Fruit fly (Drosophila melanogaster): ENCODE data around the gene mIF2.

mIF2 gene

DNA sequence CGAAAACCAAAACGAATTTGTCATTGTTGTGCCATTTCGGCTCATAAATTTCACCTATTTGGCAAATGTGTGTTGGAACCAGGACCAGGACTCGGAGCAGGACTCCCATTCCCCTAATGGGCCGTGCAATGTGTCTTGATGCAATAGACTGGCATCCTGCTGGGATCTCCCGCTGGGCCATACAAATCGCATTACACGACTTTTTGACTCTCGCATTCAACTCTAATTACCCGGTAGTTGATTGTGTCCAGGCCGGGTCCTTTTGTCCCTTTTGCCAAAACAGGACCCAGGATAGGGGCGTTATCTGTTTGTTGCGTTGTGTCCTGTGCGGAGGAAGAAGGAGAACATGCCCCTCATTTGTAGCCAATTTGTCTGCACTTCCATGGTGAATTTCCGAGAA, 10.7 kb upstream of the mIF2 start (continued):
- TF ChIP-seq D (optimal IDR thresholded peaks at IDR 0.05): peak; percentile 86
- no peak for TF ChIP-seq D (GFP tag; optimal IDR thresholded peaks at IDR 0.05)
- TF ChIP-seq sens (GFP tag): peak; percentile 55
- no peak for TF ChIP-seq Sin3A (optimal IDR thresholded peaks at IDR 0.05)
- TF ChIP-seq CG4617 (GFP tag; optimal IDR thresholded peaks at IDR 0.05; ENCODE audit: borderline replicate concordance): no peak

DNA sequence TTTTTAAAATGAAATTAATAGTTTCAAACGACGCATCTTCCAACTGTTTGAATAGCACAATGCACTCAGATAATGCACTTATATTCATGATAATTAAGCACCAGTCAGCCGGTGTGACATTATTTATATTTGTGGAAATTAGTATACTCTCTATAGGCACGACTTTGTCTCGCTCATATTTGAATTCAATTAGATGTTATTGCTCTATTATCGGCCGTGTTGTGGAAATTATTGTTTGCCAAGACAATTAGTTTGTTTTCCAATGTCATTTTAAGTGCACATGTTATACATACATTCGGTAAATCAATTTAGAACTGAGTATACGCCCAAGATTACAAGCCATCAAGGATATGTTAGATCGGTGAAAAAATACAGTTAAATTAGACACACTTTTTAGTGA, 8.4 kb upstream of the mIF2 start:
- peak; percentile 19 for TF ChIP-seq CG1603 (tag; optimal IDR thresholded peaks at IDR 0.05)
- peak; percentile 39 for TF ChIP-seq sens (GFP tag)
- TF ChIP-seq bsh (GFP tag; optimal IDR thresholded peaks at IDR 0.05): peak in 1 of 2 experiments; percentile 40
- TF ChIP-seq CG18011 (GFP tag; optimal IDR thresholded peaks at IDR 0.05): no peak
- TF ChIP-seq Blimp-1 (GFP tag; optimal IDR thresholded peaks at IDR 0.05): peak; percentile 12
- TF ChIP-seq slou (GFP tag; optimal IDR thresholded peaks at IDR 0.05): no peak
- peak; percentile 3 for TF ChIP-seq CG10979 (tag; optimal IDR thresholded peaks at IDR 0.05)

DNA sequence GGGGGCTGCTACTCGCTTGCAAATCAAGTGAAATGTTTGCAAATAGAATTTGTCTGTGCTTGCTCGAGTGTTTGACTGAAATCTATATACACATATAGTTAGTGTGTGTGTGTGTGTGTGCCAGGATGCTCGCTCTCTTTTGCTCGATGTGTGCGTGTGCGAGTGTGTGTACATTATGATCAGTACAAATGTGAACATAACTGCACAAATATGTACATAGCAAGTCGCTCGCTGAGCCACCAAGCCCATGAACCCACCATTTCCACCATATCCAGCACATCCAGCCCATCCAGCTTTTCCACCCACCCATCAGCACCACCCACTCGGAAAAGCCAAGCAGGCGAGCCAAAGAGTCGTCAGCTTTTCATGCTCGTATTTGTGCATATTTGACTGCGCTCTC, 7.6 kb upstream of the mIF2 start:
- no peak for TF ChIP-seq tna (GFP tag; IDR thresholded peaks at IDR 0.05; ENCODE audit: partially characterized antibody)
- peak; percentile 38 for TF ChIP-seq lab (GFP tag; optimal IDR thresholded peaks at IDR 0.05)
- no peak for TF ChIP-seq CG16863 (GFP tag; optimal IDR thresholded peaks at IDR 0.05)
- TF ChIP-seq CG10209 (GFP tag; optimal IDR thresholded peaks at IDR 0.05): peak; percentile 34
- no peak for TF ChIP-seq BEAF-32 (GFP tag; optimal IDR thresholded peaks at IDR 0.05)
- no peak for TF ChIP-seq CG11696 (GFP tag; IDR thresholded peaks at IDR 0.05)
- TF ChIP-seq CG3281 (GFP tag; optimal IDR thresholded peaks at IDR 0.05): no peak
- peak; percentile 22; the same call in 1 of the 2 replicates for TF ChIP-seq HLH3B (GFP tag; IDR thresholded peaks at IDR 0.05)
- no peak for TF ChIP-seq CG6854 (GFP tag; optimal IDR thresholded peaks at IDR 0.05)
- TF ChIP-seq Sox100B (GFP tag; optimal IDR thresholded peaks at IDR 0.05): no peak
- no peak for TF ChIP-seq z (GFP tag; IDR thresholded peaks at IDR 0.05)
- peak; percentile 26 for TF ChIP-seq dmrt11E (tag; optimal IDR thresholded peaks at IDR 0.05)
- no peak for TF ChIP-seq pfk (GFP tag; optimal IDR thresholded peaks at IDR 0.05)
- peak; percentile 30 for TF ChIP-seq CG9727 (GFP tag; optimal IDR thresholded peaks at IDR 0.05)
- no peak for TF ChIP-seq toy (GFP tag; IDR thresholded peaks at IDR 0.05)
- no peak for TF ChIP-seq Scr (GFP tag; IDR thresholded peaks at IDR 0.05; ENCODE audit: partially characterized antibody)
- no peak for TF ChIP-seq BtbVII (GFP tag; optimal IDR thresholded peaks at IDR 0.05)
- TF ChIP-seq CG2875 (GFP tag; optimal IDR thresholded peaks at IDR 0.05): peak; percentile 19
- TF ChIP-seq sc (optimal IDR thresholded peaks at IDR 0.05): no peak
- peak; percentile 25 for TF ChIP-seq sc (GFP tag; optimal IDR thresholded peaks at IDR 0.05)
- TF ChIP-seq CG8924 (tag; optimal IDR thresholded peaks at IDR 0.05): no peak
- no peak for TF ChIP-seq MBD-R2 (GFP tag; IDR thresholded peaks at IDR 0.05)
- no peak for TF ChIP-seq CG12769 (tag; optimal IDR thresholded peaks at IDR 0.05)
- TF ChIP-seq gcm (GFP tag; optimal IDR thresholded peaks at IDR 0.05): no peak
- TF ChIP-seq Jarid2 (GFP tag; optimal IDR thresholded peaks at IDR 0.05): peak; percentile 2
- TF ChIP-seq CG15011 (GFP tag; optimal IDR thresholded peaks at IDR 0.05): no peak
- TF ChIP-seq kni (GFP tag; optimal IDR thresholded peaks at IDR 0.05): peak; percentile 4
- 0 out of 2 replicates have a peak, but pooled peaks have one; percentile 23 for TF ChIP-seq vvl (GFP tag; IDR thresholded peaks at IDR 0.05)
- no peak for TF ChIP-seq CG34376 (GFP tag; optimal IDR thresholded peaks at IDR 0.05)
- no peak for TF ChIP-seq Ets65A (GFP tag)
- TF ChIP-seq Mes4 (GFP tag; optimal IDR thresholded peaks at IDR 0.05): no peak
- TF ChIP-seq CG15073 (GFP tag; optimal IDR thresholded peaks at IDR 0.05): no peak
- TF ChIP-seq hbn (GFP tag; IDR thresholded peaks at IDR 0.05; ENCODE audit: partially characterized antibody): no peak
- no peak for TF ChIP-seq Hand (GFP tag; optimal IDR thresholded peaks at IDR 0.05)
- TF ChIP-seq sr (GFP tag; IDR thresholded peaks at IDR 0.05): 0 out of 3 replicates have a peak, but pooled peaks have one; percentile 20
- no peak for TF ChIP-seq CG1832 (GFP tag; optimal IDR thresholded peaks at IDR 0.05)
- TF ChIP-seq sens-2 (GFP tag; IDR thresholded peaks at IDR 0.05): no peak

All from whole organism, embryonic.